Worm (Caenorhabditis elegans) whole organism, L2 larva: ENCODE measurements around the gene F40G9.8.

Experiments used
- lin-39 ChIP-seq: fragments of 150-350 bp; optimal IDR thresholded peaks from 2 replicates; lab custom pipeline; 2014; ENCODE audit warnings: missing biosample characterization, missing genetic modification reagents, missing genetic modification characterization
- nhr-25 ChIP-seq: fragments of 150-350 bp; sonication (generic microtip); optimal IDR thresholded peaks from 3 replicates; lab custom pipeline; 2014; ENCODE audit warnings: missing biosample characterization, missing genetic modification characterization
- nhr-77 ChIP-seq: fragments of 150-350 bp; optimal IDR thresholded peaks from 2 replicates; lab custom pipeline; 2014; ENCODE audit warnings: missing biosample characterization, missing genetic modification characterization

ce11 chrIII:151084-151483, 13.6 kb downstream of the F40G9.8 start:
- TF ChIP-seq nhr-77 (tag; lab: Kevin White, UChicago) (no peak), nhr-25 (no peak), lin-39 (tag; lab: Kevin White, UChicago) (no peak)
